Worm (Caenorhabditis elegans): Measurements from ENCODE around the gene R13D7.2.
A peak's percentile ranks its signal among the peaks of the same experiment; 100 is the strongest.

Gene R13D7.2

DNA sequence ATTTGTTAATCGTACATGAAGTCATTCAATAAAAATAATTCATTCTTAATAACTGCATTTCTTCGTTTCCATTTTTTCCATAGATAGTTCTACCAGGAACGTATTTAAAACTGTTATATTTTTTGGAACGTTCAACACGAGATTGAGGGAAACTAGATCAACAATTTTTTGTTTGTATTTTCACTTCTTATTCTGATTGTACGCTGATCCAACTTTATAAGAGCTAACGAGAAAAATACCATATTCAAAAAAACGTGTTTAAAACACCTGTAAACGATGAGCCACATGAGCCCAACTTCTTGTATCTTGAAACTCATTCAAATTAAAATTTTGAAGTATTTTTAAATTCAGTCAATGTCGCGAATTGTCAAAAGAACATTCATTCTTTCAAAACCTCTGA is 6.9 kb downstream of the R13D7.2 start:
- TF ChIP-seq nhr-11 (tag; optimal IDR thresholded peaks at IDR 0.05) (no peak), nhr-10 (tag; optimal IDR thresholded peaks at IDR 0.05) (no peak), nhr-6 (tag; optimal IDR thresholded peaks at IDR 0.05) (no peak), sma-3 (GFP tag; optimal IDR thresholded peaks at IDR 0.05) (peak; percentile 1), nhr-21 (tag; optimal IDR thresholded peaks at IDR 0.05) (peak; percentile 31), dmd-4 (tag; optimal IDR thresholded peaks at IDR 0.05) (no peak)

DNA sequence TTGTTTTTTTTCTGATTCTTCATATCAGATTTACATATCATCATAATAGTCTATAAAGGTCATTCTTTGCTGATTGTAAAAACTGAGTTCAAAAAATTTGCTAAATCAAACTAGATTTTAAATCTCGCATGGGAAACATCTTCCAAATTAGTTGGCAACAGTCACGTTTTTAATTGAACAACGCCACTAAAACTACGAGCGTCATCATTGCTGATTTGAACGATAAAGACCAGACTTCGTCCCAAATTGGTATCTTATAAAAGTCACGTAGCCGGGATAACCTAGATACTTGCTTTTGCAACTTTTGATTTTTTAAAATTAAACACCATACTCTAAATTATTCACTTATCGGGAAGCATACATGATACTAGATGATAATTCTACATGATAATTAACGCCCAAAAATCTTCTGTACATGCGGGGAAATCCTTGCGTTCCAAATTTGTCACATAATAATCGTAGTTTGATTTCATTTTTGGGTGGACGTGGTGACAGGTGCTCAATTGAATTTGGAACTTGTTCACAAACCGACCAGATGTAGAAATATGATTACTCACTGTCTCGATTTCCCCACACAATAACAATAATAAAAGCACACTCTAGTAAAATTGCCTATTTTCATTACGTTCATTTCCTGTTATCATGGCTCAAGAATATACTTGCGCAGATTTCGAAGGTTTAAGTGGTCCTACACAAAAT is 7.5 kb downstream of the R13D7.2 start, which contains the start of gene srw-67:
Gene srw-67, plus strand, starts transcription at position 643 of the 699 bp plus-strand sequence.
- TF ChIP-seq mab-5 (tag; optimal IDR thresholded peaks at IDR 0.05) (no peak), nhr-25 (tag; optimal IDR thresholded peaks at IDR 0.05) (peak; percentile 51), ztf-11 (tag; optimal IDR thresholded peaks at IDR 0.05) (no peak)

DNA sequence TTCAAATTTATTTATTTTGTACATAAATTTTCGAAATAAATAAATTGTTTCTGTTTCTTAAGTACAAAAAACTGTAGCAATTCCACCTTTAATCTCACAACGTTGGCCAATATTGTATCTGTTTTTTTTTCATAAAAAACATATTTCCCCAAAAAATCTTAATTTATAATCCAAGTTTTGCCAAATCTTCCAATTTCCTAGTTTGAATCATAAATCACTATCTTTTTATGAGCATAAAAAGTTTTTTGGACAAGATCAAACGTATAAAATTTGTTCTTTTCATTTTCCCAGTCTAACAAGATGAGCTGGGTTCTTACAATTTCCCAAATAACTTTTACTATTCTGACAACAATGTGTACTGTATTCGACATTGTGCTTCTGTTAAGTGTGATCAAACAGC is 10.5 kb downstream of the R13D7.2 start, which contains the start of gene srxa-4:
Gene srxa-4, plus strand, starts transcription at position 301 of the 400 bp plus-strand sequence.
- TF ChIP-seq lsy-2 (tag; optimal IDR thresholded peaks at IDR 0.05) (no peak), mbf-1 (tag; optimal IDR thresholded peaks at IDR 0.05) (no peak), ceh-82 (tag; optimal IDR thresholded peaks at IDR 0.05) (no peak), dmd-4 (tag; optimal IDR thresholded peaks at IDR 0.05) (no peak), nhr-23 (tag; optimal IDR thresholded peaks at IDR 0.05) (no peak), nhr-21 (tag; optimal IDR thresholded peaks at IDR 0.05) (no peak), aly-2 (tag; optimal IDR thresholded peaks at IDR 0.05) (no peak)

DNA sequence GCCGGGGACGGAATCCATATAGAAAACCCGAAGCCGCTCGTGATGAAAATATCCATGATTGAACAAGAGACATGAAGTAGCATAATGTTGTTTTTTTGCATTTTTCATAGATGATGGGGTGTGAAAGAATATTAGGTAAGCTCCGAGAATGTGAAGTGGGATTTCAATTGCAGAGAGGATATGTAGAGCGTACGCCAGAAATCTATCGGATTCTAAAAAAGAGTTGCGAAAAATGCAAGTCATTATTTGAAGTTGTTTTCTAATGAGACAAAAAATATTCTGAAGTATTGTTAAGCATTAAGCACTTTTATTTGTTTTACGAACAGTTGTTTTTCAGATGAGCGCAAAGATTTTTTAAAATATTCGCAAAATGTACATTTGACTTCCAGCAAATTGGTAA is 14.6 kb downstream of the R13D7.2 start, which contains the start of gene F18E3.10:
Gene F18E3.10, minus strand, starts transcription at position 101 of the 400 bp plus-strand sequence.
- no peak for TF ChIP-seq ztf-4 (tag; optimal IDR thresholded peaks at IDR 0.05)
- TF ChIP-seq ztf-1 (GFP tag; conservative IDR thresholded peaks at IDR 0.05) = no peak
- no peak for TF ChIP-seq ZK546.5 (tag; optimal IDR thresholded peaks at IDR 0.05)
- TF ChIP-seq ceh-16 (tag; optimal IDR thresholded peaks at IDR 0.05) = no peak
- TF ChIP-seq gmeb-1 (tag; optimal IDR thresholded peaks at IDR 0.05) = no peak
- TF ChIP-seq nhr-12 (tag; optimal IDR thresholded peaks at IDR 0.05) = no peak
- no peak for TF ChIP-seq F13H6.1 (tag; optimal IDR thresholded peaks at IDR 0.05)

DNA sequence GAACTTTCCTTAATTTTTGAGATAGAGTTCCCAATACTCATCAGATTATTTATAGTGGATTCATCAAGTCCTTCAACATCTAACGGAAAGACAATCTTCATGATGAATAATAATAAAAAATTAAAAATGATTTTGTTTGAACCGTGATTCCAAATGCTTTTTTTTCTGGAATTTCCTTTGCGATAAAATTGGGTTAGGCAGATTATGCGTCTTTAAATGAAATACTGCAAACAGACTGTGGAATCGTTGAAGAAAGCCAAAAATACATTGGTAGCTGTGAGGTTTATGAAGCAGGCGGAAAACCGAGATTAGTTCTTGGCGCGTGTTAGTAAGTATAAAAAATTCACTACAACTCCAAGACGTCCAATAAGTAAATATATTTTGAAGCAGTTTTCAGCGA is 16.9 kb downstream of the R13D7.2 start, which contains the start of gene srw-68:
Gene srw-68, minus strand, starts transcription at position 101 of the 400 bp plus-strand sequence.
- no peak for TF ChIP-seq crh-2 (tag; optimal IDR thresholded peaks at IDR 0.05)
- TF ChIP-seq lsy-2 (tag; optimal IDR thresholded peaks at IDR 0.05) = no peak
- no peak for TF ChIP-seq ceh-16 (tag; optimal IDR thresholded peaks at IDR 0.05)
- no peak for TF ChIP-seq gmeb-1 (tag; optimal IDR thresholded peaks at IDR 0.05)
- TF ChIP-seq F13H6.1 (tag; optimal IDR thresholded peaks at IDR 0.05) = no peak
- TF ChIP-seq sma-3 (GFP tag; optimal IDR thresholded peaks at IDR 0.05) = no peak
- no peak for TF ChIP-seq ztf-11 (tag; optimal IDR thresholded peaks at IDR 0.05)
- TF ChIP-seq lin-13 (GFP tag; optimal IDR thresholded peaks at IDR 0.05) = no peak
- TF ChIP-seq dmd-4 (tag; optimal IDR thresholded peaks at IDR 0.05) = no peak
- TF ChIP-seq unc-62 (GFP tag; optimal IDR thresholded peaks at IDR 0.05) = no peak
- TF ChIP-seq nhr-129 (tag; optimal IDR thresholded peaks at IDR 0.05) = no peak
- no peak for TF ChIP-seq zag-1 (tag; optimal IDR thresholded peaks at IDR 0.05)
- no peak for TF ChIP-seq nhr-77 (tag; optimal IDR thresholded peaks at IDR 0.05)
- no peak for TF ChIP-seq nhr-21 (tag; optimal IDR thresholded peaks at IDR 0.05)
- TF ChIP-seq ama-1 (optimal IDR thresholded peaks at IDR 0.05) = no peak
- TF ChIP-seq sma-9 (GFP tag; optimal IDR thresholded peaks at IDR 0.05) = no peak
- no peak for TF ChIP-seq sma-9 (tag; optimal IDR thresholded peaks at IDR 0.05)
- no peak for TF ChIP-seq aly-2 (tag; optimal IDR thresholded peaks at IDR 0.05)

DNA sequence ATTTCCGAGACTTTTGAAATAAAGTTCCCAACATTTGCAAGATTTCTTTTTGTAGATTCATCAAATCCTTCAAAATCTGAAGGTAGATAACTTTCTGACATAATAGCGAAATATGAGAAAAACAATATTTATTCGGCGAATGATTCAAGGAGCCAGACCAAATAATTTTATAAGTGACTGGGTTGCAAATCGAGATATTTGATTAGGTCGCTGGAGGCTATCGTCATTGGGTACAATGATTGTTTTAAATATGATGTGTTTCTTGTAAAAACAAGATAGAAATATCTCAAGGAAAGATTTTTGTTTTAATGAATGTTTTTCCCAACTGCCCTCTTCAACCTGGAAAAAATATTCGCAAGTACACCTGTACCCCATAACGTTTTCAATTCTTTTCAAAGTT is 19.2 kb downstream of the R13D7.2 start, which contains the start of gene srw-69:
Gene srw-69, minus strand, starts transcription at position 101 of the 400 bp plus-strand sequence.
- no peak for TF ChIP-seq ceh-82 (tag; optimal IDR thresholded peaks at IDR 0.05)
- no peak for TF ChIP-seq snpc-4 (tag; optimal IDR thresholded peaks at IDR 0.05)
- TF ChIP-seq nhr-23 (tag; optimal IDR thresholded peaks at IDR 0.05) = no peak
- no peak for TF ChIP-seq elt-1 (tag; optimal IDR thresholded peaks at IDR 0.05)
- TF ChIP-seq nhr-11 (tag; optimal IDR thresholded peaks at IDR 0.05) = no peak
- TF ChIP-seq dmd-4 (tag; optimal IDR thresholded peaks at IDR 0.05) = no peak
- no peak for TF ChIP-seq nhr-6 (tag; optimal IDR thresholded peaks at IDR 0.05)
- TF ChIP-seq egl-27 (tag; optimal IDR thresholded peaks at IDR 0.05) = no peak
